Fruit fly (Drosophila melanogaster) whole organism, embryonic: ENCODE data around the gene CG7518.

ENCODE experiments used
- B-H1 ChIP-seq: fragments of 200-800 bp; sonication (Bioruptor generic); IDR thresholded peaks from 3 replicates; pipeline ENCODE4 v1.3.6; 2022; ENCODE audit warnings: missing biosample characterization, missing genetic modification characterization
- B-H2 ChIP-seq: fragments of 200-800 bp; sonication (Bioruptor generic); optimal IDR thresholded peaks from 2 replicates; lab custom pipeline; 2018; ENCODE audit warnings: missing biosample characterization, mild to moderate bottlenecking, missing genetic modification characterization
- BEAF-32 ChIP-seq: fragments of 200-800 bp; sonication (Bioruptor generic); optimal IDR thresholded peaks from 3 replicates; lab custom pipeline; 2017; ENCODE audit warnings: missing biosample characterization, missing genetic modification characterization, mild to moderate bottlenecking, moderate library complexity, missing genetic modification reagents
- C15 ChIP-seq: fragments of 200-800 bp; sonication (Bioruptor generic); IDR thresholded peaks from 3 replicates; pipeline ENCODE4 v1.3.6; 2022; ENCODE audit warnings: missing biosample characterization, missing genetic modification characterization
- CG10274 ChIP-seq: fragments of 200-800 bp; sonication (Bioruptor generic); optimal IDR thresholded peaks from 3 replicates; lab custom pipeline; 2017; ENCODE audit warnings: missing biosample characterization, mild to moderate bottlenecking, missing genetic modification characterization
- CG12769 ChIP-seq: fragments of 200-800 bp; sonication (Bioruptor generic); optimal IDR thresholded peaks from 2 replicates; lab custom pipeline; 2019; ENCODE audit warnings: missing biosample characterization, mild to moderate bottlenecking, missing genetic modification characterization, moderate library complexity
- CG13775 ChIP-seq: fragments of 200-800 bp; sonication (Bioruptor generic); optimal IDR thresholded peaks from 3 replicates; lab custom pipeline; 2017; ENCODE audit warnings: missing biosample characterization, mild to moderate bottlenecking, missing genetic modification characterization
- CG14860 ChIP-seq: fragments of 200-800 bp; sonication (Bioruptor generic); IDR thresholded peaks from 3 replicates; pipeline ENCODE4 v1.3.6; 2022; ENCODE audit warnings: missing biosample characterization, missing genetic modification characterization; ENCODE audit not compliant: partially characterized antibody
- CG15696 ChIP-seq: fragments of 200-800 bp; sonication (Bioruptor generic); optimal IDR thresholded peaks from 2 replicates; lab custom pipeline; 2019; ENCODE audit warnings: missing biosample characterization, mild to moderate bottlenecking, missing genetic modification characterization, moderate library complexity
- CG17361 ChIP-seq: fragments of 200-800 bp; sonication (Bioruptor generic); IDR thresholded peaks from 3 replicates; pipeline ENCODE4 v1.3.6; 2022; ENCODE audit warnings: missing biosample characterization, missing genetic modification characterization
- CG18619 ChIP-seq: fragments of 200-800 bp; sonication (Bioruptor generic); optimal IDR thresholded peaks from 3 replicates; lab custom pipeline; 2017; ENCODE audit warnings: missing biosample characterization, mild to moderate bottlenecking, missing genetic modification characterization
- CG2116 ChIP-seq: fragments of 200-800 bp; sonication (Bioruptor generic); optimal IDR thresholded peaks from 3 replicates; lab custom pipeline; 2018; ENCODE audit warnings: missing biosample characterization, mild to moderate bottlenecking, missing genetic modification characterization
- CG2129 ChIP-seq: fragments of 200-800 bp; sonication (Bioruptor generic); IDR thresholded peaks from 2 replicates; pipeline ENCODE4 v1.3.6; 2022; ENCODE audit warnings: missing biosample characterization, missing genetic modification characterization; ENCODE audit not compliant: partially characterized antibody
- CG2712 ChIP-seq: fragments of 200-800 bp; optimal IDR thresholded peaks from 3 replicates; lab custom pipeline; 2019; ENCODE audit warnings: missing biosample characterization, mild to moderate bottlenecking, missing genetic modification characterization, moderate library complexity
- CG30431 ChIP-seq: fragments of 200-800 bp; sonication (Bioruptor generic); optimal IDR thresholded peaks from 2 replicates; lab custom pipeline; 2017; ENCODE audit warnings: missing biosample characterization, missing genetic modification characterization
- CG5953 ChIP-seq: fragments of 200-800 bp; sonication (Bioruptor generic); IDR thresholded peaks from 2 replicates; pipeline ENCODE4 v1.3.6; 2022; ENCODE audit warnings: missing biosample characterization, missing genetic modification characterization
- CG8281 ChIP-seq: fragments of 200-800 bp; sonication (Bioruptor generic); optimal IDR thresholded peaks from 2 replicates; lab custom pipeline; 2018; ENCODE audit warnings: missing biosample characterization, mild to moderate bottlenecking, missing genetic modification characterization, moderate library complexity
- CG8944 ChIP-seq: fragments of 200-800 bp; sonication (Bioruptor generic); optimal IDR thresholded peaks from 3 replicates; lab custom pipeline; 2016; ENCODE audit warnings: missing biosample characterization, missing genetic modification characterization
- CG9797 ChIP-seq: fragments of 200-800 bp; sonication (Bioruptor generic); optimal IDR thresholded peaks from 3 replicates; lab custom pipeline; 2018; ENCODE audit warnings: missing biosample characterization, mild to moderate bottlenecking, missing genetic modification characterization
- CG9932 ChIP-seq: fragments of 200-800 bp; sonication (Bioruptor generic); IDR thresholded peaks from 2 replicates; pipeline ENCODE4 v1.3.6; 2022; ENCODE audit warnings: missing biosample characterization, missing genetic modification characterization
- D ChIP-seq, 2 experiments: fragments of 200-800 bp in 1 of 2; fragments of >200 bp in 1 of 2; sonication (Bioruptor generic) in 1 of 2; optimal IDR thresholded peaks; 2 replicates in 1 of 2; 3 replicates in 1 of 2; lab custom pipeline; 2017; ENCODE audit warnings: mild to moderate bottlenecking in 1 of 2, missing biosample characterization in 1 of 2, missing genetic modification characterization in 1 of 2, missing genetic modification reagents in 1 of 2
- D19B ChIP-seq: fragments of 200-800 bp; sonication (Bioruptor generic); optimal IDR thresholded peaks from 2 replicates; lab custom pipeline; 2017; ENCODE audit warnings: missing biosample characterization, mild to moderate bottlenecking, missing genetic modification characterization
- Dll ChIP-seq: fragments of 200-800 bp; sonication (Bioruptor generic); IDR thresholded peaks from 4 replicates; pipeline ENCODE4 v1.3.6; 2022; ENCODE audit warnings: missing biosample characterization, missing genetic modification characterization; ENCODE audit not compliant: partially characterized antibody
- Drgx ChIP-seq: fragments of 200-800 bp; sonication (Bioruptor generic); IDR thresholded peaks from 2 replicates; pipeline ENCODE4 v1.3.6; 2022; ENCODE audit warnings: missing biosample characterization, missing genetic modification characterization
- Elba2 ChIP-seq: fragments of 200-800 bp; sonication (Bioruptor generic); optimal IDR thresholded peaks from 3 replicates; lab custom pipeline; 2016; ENCODE audit warnings: missing biosample characterization, missing genetic modification characterization
- Ets97D ChIP-seq: fragments of 200-800 bp; sonication (Bioruptor generic); optimal IDR thresholded peaks from 3 replicates; lab custom pipeline; 2016; ENCODE audit warnings: missing biosample characterization, missing genetic modification characterization
- Fer1 ChIP-seq: fragments of 200-800 bp; sonication (Bioruptor generic); optimal IDR thresholded peaks from 2 replicates; lab custom pipeline; 2017; ENCODE audit warnings: missing biosample characterization, mild to moderate bottlenecking, missing genetic modification characterization
- Hr78 ChIP-seq, 2 experiments: fragments of 200-800 bp in 1 of 2; fragments of >200 bp in 1 of 2; sonication (Bioruptor generic) in 1 of 2; optimal IDR thresholded peaks; 2 replicates each; lab custom pipeline; 2017 to 2019; ENCODE audit warnings: missing biosample characterization in 2 of 2, missing genetic modification characterization in 2 of 2, mild to moderate bottlenecking in 1 of 2, moderate library complexity in 1 of 2
- Oli ChIP-seq: fragments of 200-800 bp; sonication (Bioruptor generic); optimal IDR thresholded peaks from 2 replicates; lab custom pipeline; 2018; ENCODE audit warnings: missing biosample characterization, mild to moderate bottlenecking, missing genetic modification characterization, moderate library complexity
- Stat92E ChIP-seq, 3 experiments: fragments of >200 bp in 2 of 3; fragments of 200-800 bp in 1 of 3; sonication (Bioruptor generic) in 1 of 3; optimal IDR thresholded peaks; 2 replicates each; lab custom pipeline; 2017 to 2019; ENCODE audit warnings: missing biosample characterization in 3 of 3, missing genetic modification characterization in 3 of 3, mild to moderate bottlenecking in 1 of 3, moderate library complexity in 1 of 3
- disco-r ChIP-seq: fragments of 200-800 bp; sonication (Bioruptor generic); optimal IDR thresholded peaks from 2 replicates; lab custom pipeline; 2016; ENCODE audit warnings: missing biosample characterization, missing genetic modification characterization
- dmrt99B ChIP-seq: fragments of 200-800 bp; sonication (Bioruptor generic); optimal IDR thresholded peaks from 2 replicates; lab custom pipeline; 2018; ENCODE audit warnings: missing biosample characterization, mild to moderate bottlenecking, missing genetic modification characterization, moderate library complexity
- exex ChIP-seq: fragments of 200-800 bp; sonication (Bioruptor generic); optimal IDR thresholded peaks from 4 replicates; lab custom pipeline; 2018; ENCODE audit warnings: missing biosample characterization, mild to moderate bottlenecking, missing genetic modification characterization, moderate library complexity
- fu2 ChIP-seq: fragments of 200-800 bp; sonication (Bioruptor generic); optimal IDR thresholded peaks from 2 replicates; lab custom pipeline; 2016; ENCODE audit warnings: missing biosample characterization, missing genetic modification characterization
- jing ChIP-seq: fragments of 200-800 bp; sonication (Bioruptor generic); optimal IDR thresholded peaks from 2 replicates; lab custom pipeline; 2018; ENCODE audit warnings: missing biosample characterization, mild to moderate bottlenecking, missing genetic modification characterization
- pita ChIP-seq: fragments of 200-800 bp; sonication (Bioruptor generic); optimal IDR thresholded peaks from 2 replicates; lab custom pipeline; 2017; ENCODE audit warnings: missing biosample characterization, mild to moderate bottlenecking, missing genetic modification characterization
- pros ChIP-seq: fragments of 200-800 bp; sonication (Bioruptor generic); optimal IDR thresholded peaks from 3 replicates; lab custom pipeline; 2019; ENCODE audit warnings: missing biosample characterization, mild to moderate bottlenecking, missing genetic modification characterization, moderate library complexity
- pzg ChIP-seq: fragments of 200-800 bp; sonication (Bioruptor generic); optimal IDR thresholded peaks from 3 replicates; lab custom pipeline; 2018; ENCODE audit warnings: missing biosample characterization, mild to moderate bottlenecking, missing genetic modification characterization, moderate library complexity
- salm ChIP-seq: fragments of 200-800 bp; sonication (Bioruptor generic); optimal IDR thresholded peaks from 2 replicates; lab custom pipeline; 2018; ENCODE audit warnings: missing biosample characterization, mild to moderate bottlenecking, missing genetic modification characterization
- schlank ChIP-seq: fragments of 200-800 bp; sonication (Bioruptor generic); optimal IDR thresholded peaks from 2 replicates; lab custom pipeline; 2018; ENCODE audit warnings: missing biosample characterization, mild to moderate bottlenecking, missing genetic modification characterization
- slbo ChIP-seq: fragments of 200-800 bp; sonication (Bioruptor generic); IDR thresholded peaks from 2 replicates; pipeline ENCODE4 v1.3.6; 2022; ENCODE audit warnings: missing biosample characterization, missing genetic modification characterization
- sna ChIP-seq: fragments of 200-800 bp; sonication (Bioruptor generic); IDR thresholded peaks from 2 replicates; pipeline ENCODE4 v1.3.6; 2022; ENCODE audit warnings: missing biosample characterization, missing genetic modification characterization; ENCODE audit not compliant: partially characterized antibody
- toy ChIP-seq: fragments of 200-800 bp; sonication (Bioruptor generic); IDR thresholded peaks from 2 replicates; pipeline ENCODE4 v1.3.6; 2022; ENCODE audit warnings: missing biosample characterization, missing genetic modification characterization
- tup ChIP-seq: fragments of 200-800 bp; sonication (Bioruptor generic); optimal IDR thresholded peaks from 2 replicates; lab custom pipeline; 2016; ENCODE audit warnings: missing biosample characterization, mild to moderate bottlenecking, missing genetic modification characterization, moderate library complexity
- z ChIP-seq: fragments of 200-800 bp; sonication (Bioruptor generic); IDR thresholded peaks from 3 replicates; pipeline ENCODE4 v1.3.6; 2022; ENCODE audit warnings: missing biosample characterization, missing genetic modification characterization
- zen ChIP-seq: fragments of 200-800 bp; sonication (Bioruptor generic); optimal IDR thresholded peaks from 3 replicates; lab custom pipeline; 2018; ENCODE audit warnings: missing biosample characterization, mild to moderate bottlenecking, missing genetic modification characterization, moderate library complexity
- zen2 ChIP-seq: fragments of 200-800 bp; sonication (Bioruptor generic); IDR thresholded peaks from 3 replicates; pipeline ENCODE4 v1.3.6; 2022; ENCODE audit warnings: missing biosample characterization, missing genetic modification characterization; ENCODE audit not compliant: partially characterized antibody

Gene CG7518

DNA sequence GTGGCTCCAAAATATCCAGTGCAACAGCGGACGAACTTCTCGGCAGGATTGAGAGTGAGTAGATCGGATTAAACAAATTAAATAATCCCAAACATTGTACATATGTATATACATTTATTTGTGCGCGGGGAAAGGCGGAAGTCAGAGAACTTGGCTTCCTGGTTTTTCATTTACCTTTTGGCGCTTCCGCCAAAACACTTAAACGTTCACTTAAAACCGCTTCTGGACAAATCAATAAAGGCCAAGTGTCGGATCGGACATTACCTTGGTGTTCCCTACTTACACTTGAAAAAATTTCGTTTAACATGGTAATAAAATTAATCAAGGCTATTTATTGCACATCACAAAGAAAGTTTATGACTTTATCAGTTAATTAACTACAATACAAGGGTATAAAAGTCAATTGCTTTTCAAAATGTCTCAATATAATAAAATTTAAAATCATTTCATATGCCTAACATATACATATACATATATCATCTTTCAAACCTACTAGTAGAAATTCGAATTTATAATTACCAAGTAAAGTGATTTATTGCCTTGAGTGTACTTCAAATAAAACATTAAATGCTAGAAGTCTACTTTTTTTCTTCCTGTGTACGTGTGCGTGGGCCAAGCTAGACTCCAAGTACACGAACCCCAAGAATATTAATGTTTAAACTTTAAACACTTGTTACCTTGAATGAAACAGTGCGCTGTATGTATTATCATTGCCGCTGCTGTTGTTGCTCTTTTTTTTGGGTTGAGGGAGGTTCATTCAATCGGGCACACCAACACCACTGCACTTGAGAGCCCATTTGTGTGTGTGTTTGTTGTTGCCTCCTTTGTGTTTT, 16.3 kb upstream of the CG7518 start (continued):
- TF ChIP-seq jing (GFP tag; lab: Kevin White, UChicago) (peak; percentile 0), Fer1 (GFP tag; lab: Kevin White, UChicago) (peak; percentile 72), sna (no peak), zen (peak; percentile 51), slbo (GFP tag; lab: Robert Waterston, UW) (peak; percentile 60), CG13775 (GFP tag; lab: Kevin White, UChicago) (peak; percentile 60), CG14860 (no peak), Elba2 (no peak), B-H1 (peak; percentile 47; the same call in 1 of the 3 replicates), D19B (GFP tag; lab: Kevin White, UChicago) (peak; percentile 19), z (no peak), CG30431 (no peak), Dll (GFP tag; lab: Robert Waterston, UW) (no peak), fu2 (GFP tag; lab: Kevin White, UChicago) (no peak), CG2116 (GFP tag; lab: Kevin White, UChicago) (no peak), Ets97D (GFP tag; lab: Kevin White, UChicago) (no peak), Drgx (GFP tag; lab: Robert Waterston, UW) (peak; percentile 59), CG17361 (GFP tag; lab: Robert Waterston, UW) (peak; percentile 73), CG12769 (tag; lab: Kevin White, UChicago) (no peak), CG8281 (tag; lab: Kevin White, UChicago) (peak; percentile 24), CG18619 (GFP tag; lab: Kevin White, UChicago) (peak; percentile 59), Oli (tag; lab: Kevin White, UChicago) (peak; percentile 69), D (optimal IDR thresholded peaks at IDR 0.05; lab: Kevin White, UChicago) (no peak), D (GFP tag; optimal IDR thresholded peaks at IDR 0.05; lab: Kevin White, UChicago) (peak; percentile 54), zen2 (GFP tag; lab: Robert Waterston, UW) (no peak), Stat92E (GFP tag; optimal IDR thresholded peaks at IDR 0.05; lab: Kevin White, UChicago) (no peak), C15 (GFP tag; lab: Robert Waterston, UW) (no peak), toy (GFP tag; lab: Robert Waterston, UW) (no peak), Hr78 (GFP tag; optimal IDR thresholded peaks at IDR 0.05; lab: Kevin White, UChicago) (peak in 1 of 2 experiments; percentile 39), exex (tag; lab: Kevin White, UChicago) (peak; percentile 1), tup (GFP tag; lab: Kevin White, UChicago) (no peak), pita (GFP tag; lab: Kevin White, UChicago) (no peak), CG2712 (tag; lab: Kevin White, UChicago) (peak; percentile 73), CG9797 (GFP tag; lab: Kevin White, UChicago) (no peak), BEAF-32 (no peak), CG10274 (peak; percentile 17), pros (GFP tag; lab: Kevin White, UChicago) (no peak), CG15696 (tag; lab: Kevin White, UChicago) (peak; percentile 60), B-H2 (GFP tag; lab: Kevin White, UChicago) (no peak), salm (peak; percentile 7), pzg (GFP tag; lab: Kevin White, UChicago) (no peak), schlank (no peak), CG5953 (GFP tag; lab: Robert Waterston, UW) (no peak), CG2129 (no peak), dmrt99B (tag; lab: Kevin White, UChicago) (peak; percentile 78), CG9932 (GFP tag; lab: Robert Waterston, UW) (peak; percentile 36), disco-r (GFP tag; lab: Kevin White, UChicago) (peak; percentile 10), CG8944 (GFP tag; lab: Kevin White, UChicago) (peak; percentile 16)
